In the genomic region with DNA sequence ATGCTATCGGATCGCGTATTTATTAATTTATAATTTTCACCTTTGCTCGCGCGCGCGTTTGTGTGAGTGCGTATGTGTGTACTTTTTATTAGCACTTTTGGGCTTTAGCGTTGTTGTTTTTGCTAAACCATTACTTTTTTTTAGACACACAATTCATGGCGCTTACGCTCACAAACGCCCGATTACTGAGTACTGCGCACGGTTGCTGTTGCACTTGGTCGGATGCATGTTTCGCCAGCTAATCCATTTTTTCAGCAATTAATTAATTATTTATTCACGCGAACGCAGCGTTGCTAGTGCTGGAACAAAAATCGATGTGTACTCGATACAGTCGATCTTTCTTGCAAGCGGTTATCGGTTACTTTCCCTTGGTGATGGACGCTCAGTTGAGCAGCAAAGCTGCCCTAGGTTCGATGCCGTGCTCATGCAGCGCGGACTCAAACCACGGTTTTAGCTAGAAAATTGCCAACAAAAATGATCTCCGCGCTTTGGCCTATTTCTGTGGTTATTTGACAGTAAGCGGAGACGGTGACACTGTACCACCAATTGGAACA, we compare ENCODE assay signal across 6 fruit fly cellular contexts.
TF ChIP-seq lines count a peak whose summit lies in the region.

TSS of gene smg (minus strand) at position 304 of the 554 bp plus-strand sequence.
TSS of gene CG5087 (plus strand) at position 499 of the 554 bp plus-strand sequence.

- TF ChIP-seq CTCF in S2 (optimal IDR thresholded peaks at IDR 0.05; lab: Kevin White, UChicago), result peak; percentile 70 to 78
- peak; percentile 71 for TF ChIP-seq CTCF in whole organism, embryonic (GFP tag; optimal IDR thresholded peaks at IDR 0.05; lab: Kevin White, UChicago)

TF ChIP-seq in whole organism, adult, 20 proteins besides CTCF, POLR2A, EP300 and RAD21 (continues in another document):
- no peak for TF ChIP-seq pad (GFP tag; optimal IDR thresholded peaks at IDR 0.05; lab: Kevin White, UChicago)
- TF ChIP-seq cnc (optimal IDR thresholded peaks at IDR 0.05; lab: Kevin White, UChicago), result no peak
- no peak for TF ChIP-seq Crg-1 (GFP tag; optimal IDR thresholded peaks at IDR 0.05; lab: Kevin White, UChicago)
- peak; percentile 57 for TF ChIP-seq ovo (GFP tag; optimal IDR thresholded peaks at IDR 0.05; lab: Kevin White, UChicago)
- TF ChIP-seq Clk (GFP tag; optimal IDR thresholded peaks at IDR 0.05; lab: Kevin White, UChicago), result no peak
- TF ChIP-seq CG7045 (GFP tag; optimal IDR thresholded peaks at IDR 0.05; lab: Kevin White, UChicago), result no peak
- TF ChIP-seq bab1 (GFP tag; optimal IDR thresholded peaks at IDR 0.05; lab: Kevin White, UChicago), result peak; percentile 74
- TF ChIP-seq CG1620 (GFP tag; optimal IDR thresholded peaks at IDR 0.05; lab: Kevin White, UChicago), result peak; percentile 62
- TF ChIP-seq Mnt (GFP tag; optimal IDR thresholded peaks at IDR 0.05; lab: Kevin White, UChicago), result peak; percentile 55
- TF ChIP-seq CG5204 (GFP tag; optimal IDR thresholded peaks at IDR 0.05; lab: Kevin White, UChicago), result no peak
- TF ChIP-seq CG7101 (tag; optimal IDR thresholded peaks at IDR 0.05; lab: Kevin White, UChicago), result no peak
- no peak for TF ChIP-seq kay (GFP tag; lab: Kevin White, UChicago; ENCODE audit: borderline replicate concordance)
- TF ChIP-seq CG11617 (GFP tag; optimal IDR thresholded peaks at IDR 0.05; lab: Kevin White, UChicago), result peak; percentile 4
- peak; percentile 17 for TF ChIP-seq tj (GFP tag; optimal IDR thresholded peaks at IDR 0.05; lab: Kevin White, UChicago)
- TF ChIP-seq CG33017 (tag; optimal IDR thresholded peaks at IDR 0.05; lab: Kevin White, UChicago), result no peak
- no peak for TF ChIP-seq cic (GFP tag; optimal IDR thresholded peaks at IDR 0.05; lab: Kevin White, UChicago)
- TF ChIP-seq CG12768 (GFP tag; optimal IDR thresholded peaks at IDR 0.05; lab: Kevin White, UChicago), result no peak

TF ChIP-seq in whole organism, embryonic, 481 proteins besides CTCF, POLR2A, EP300 and RAD21 (continues in another document):
- TF ChIP-seq pum (GFP tag; optimal IDR thresholded peaks at IDR 0.05; lab: Kevin White, UChicago) (peak; percentile 2), gem (tag; optimal IDR thresholded peaks at IDR 0.05; lab: Kevin White, UChicago) (no peak), CG18476 (GFP tag; optimal IDR thresholded peaks at IDR 0.05; lab: Kevin White, UChicago) (no peak), bcd (GFP tag; optimal IDR thresholded peaks at IDR 0.05; lab: Kevin White, UChicago) (peak; percentile 58), z (GFP tag; IDR thresholded peaks at IDR 0.05; lab: Robert Waterston, UW) (no peak), jigr1 (GFP tag; IDR thresholded peaks at IDR 0.05; lab: Robert Waterston, UW) (no peak), CG11723 (GFP tag; optimal IDR thresholded peaks at IDR 0.05; lab: Kevin White, UChicago) (no peak), Ets65A (GFP tag; lab: Kevin White, UChicago) (peak; percentile 93), Abd-B (GFP tag; optimal IDR thresholded peaks at IDR 0.05; lab: Kevin White, UChicago) (peak; percentile 33), run (tag; optimal IDR thresholded peaks at IDR 0.05; lab: Kevin White, UChicago) (no peak), crp (GFP tag; optimal IDR thresholded peaks at IDR 0.05; lab: Kevin White, UChicago) (peak in 1 of 2 experiments; percentile 1), cas (GFP tag; IDR thresholded peaks at IDR 0.05; lab: Robert Waterston, UW) (0 out of 2 replicates have a peak, but pooled peaks have one; percentile 25), Optix (GFP tag; IDR thresholded peaks at IDR 0.05; lab: Robert Waterston, UW) (no peak), Dad (GFP tag; optimal IDR thresholded peaks at IDR 0.05; lab: Kevin White, UChicago) (peak; percentile 72), wek (GFP tag; optimal IDR thresholded peaks at IDR 0.05; lab: Kevin White, UChicago) (no peak), HLH4C (GFP tag; IDR thresholded peaks at IDR 0.05; lab: Robert Waterston, UW; ENCODE audit: partially characterized antibody) (peak; percentile 68), wor (GFP tag; IDR thresholded peaks at IDR 0.05; lab: Robert Waterston, UW) (no peak)

TF ChIP-seq in whole organism, prepupa, 60 proteins besides CTCF, POLR2A, EP300 and RAD21:
- no peak for TF ChIP-seq salr (GFP tag; optimal IDR thresholded peaks at IDR 0.05; lab: Kevin White, UChicago)
- peak; percentile 13 for TF ChIP-seq Hr39 (GFP tag; optimal IDR thresholded peaks at IDR 0.05; lab: Kevin White, UChicago)
- TF ChIP-seq CG8119 (GFP tag; IDR thresholded peaks at IDR 0.05; lab: Robert Waterston, UW), result no peak; the same call in 2 of the 3 replicates
- peak; percentile 83 for TF ChIP-seq svp (GFP tag; lab: Kevin White, UChicago)
- peak; percentile 7 for TF ChIP-seq lz (GFP tag; optimal IDR thresholded peaks at IDR 0.05; lab: Kevin White, UChicago)
- peak; percentile 13 for TF ChIP-seq Eip93F (GFP tag; optimal IDR thresholded peaks at IDR 0.05; lab: Kevin White, UChicago)
- no peak for TF ChIP-seq Hr38 (GFP tag; optimal IDR thresholded peaks at IDR 0.05; lab: Kevin White, UChicago)
- peak; percentile 14 for TF ChIP-seq Eip75B (GFP tag; optimal IDR thresholded peaks at IDR 0.05; lab: Kevin White, UChicago)
- TF ChIP-seq fkh (GFP tag; optimal IDR thresholded peaks at IDR 0.05; lab: Kevin White, UChicago), result peak; percentile 75

TF ChIP-seq in whole organism, pupa, 21 proteins besides CTCF, POLR2A, EP300 and RAD21:
- TF ChIP-seq CG32121 (GFP tag; IDR thresholded peaks at IDR 0.05; lab: Robert Waterston, UW) (peak; percentile 22; the same call in 1 of the 2 replicates), rn (GFP tag; IDR thresholded peaks at IDR 0.05; lab: Robert Waterston, UW) (0 out of 2 replicates have a peak, but pooled peaks have one; percentile 10), CG4496 (GFP tag; IDR thresholded peaks at IDR 0.05; lab: Robert Waterston, UW) (no peak)

TF ChIP-seq in whole organism, wandering third instar larva, 38 proteins besides CTCF, POLR2A, EP300 and RAD21:
- TF ChIP-seq GATAd (GFP tag; optimal IDR thresholded peaks at IDR 0.05; lab: Kevin White, UChicago) (no peak), h (GFP tag; optimal IDR thresholded peaks at IDR 0.05; lab: Kevin White, UChicago) (peak; percentile 5), Mio (GFP tag; optimal IDR thresholded peaks at IDR 0.05; lab: Kevin White, UChicago) (no peak), Myc (optimal IDR thresholded peaks at IDR 0.05; lab: Kevin White, UChicago) (peak; percentile 74), dl (GFP tag; optimal IDR thresholded peaks at IDR 0.05; lab: Kevin White, UChicago; ENCODE audit: insufficient read depth in 1 of 2, partially characterized antibody in 2 of 2) (peak in 1 of 2 experiments; percentile 9), HLH106 (tag; optimal IDR thresholded peaks at IDR 0.05; lab: Kevin White, UChicago) (peak; percentile 3), Hr83 (GFP tag; optimal IDR thresholded peaks at IDR 0.05; lab: Kevin White, UChicago; ENCODE audit: poor library complexity, severe bottlenecking) (peak; percentile 37), foxo (GFP tag; optimal IDR thresholded peaks at IDR 0.05; lab: Kevin White, UChicago) (peak in 1 of 2 experiments; percentile 19), Rel (GFP tag; optimal IDR thresholded peaks at IDR 0.05; lab: Kevin White, UChicago) (no peak), Rel (tag; optimal IDR thresholded peaks at IDR 0.05; lab: Kevin White, UChicago) (peak; percentile 66), rgr (GFP tag; optimal IDR thresholded peaks at IDR 0.05; lab: Kevin White, UChicago) (peak; percentile 31)
